Worm (Caenorhabditis elegans): Measurements from ENCODE around the gene nhr-263.
"Not testable (repeated sequence)": the region's sequence is repeated elsewhere in the genome, so short reads cannot be mapped to it uniquely, and the experiment has no call there.

nhr-263 gene

DNA sequence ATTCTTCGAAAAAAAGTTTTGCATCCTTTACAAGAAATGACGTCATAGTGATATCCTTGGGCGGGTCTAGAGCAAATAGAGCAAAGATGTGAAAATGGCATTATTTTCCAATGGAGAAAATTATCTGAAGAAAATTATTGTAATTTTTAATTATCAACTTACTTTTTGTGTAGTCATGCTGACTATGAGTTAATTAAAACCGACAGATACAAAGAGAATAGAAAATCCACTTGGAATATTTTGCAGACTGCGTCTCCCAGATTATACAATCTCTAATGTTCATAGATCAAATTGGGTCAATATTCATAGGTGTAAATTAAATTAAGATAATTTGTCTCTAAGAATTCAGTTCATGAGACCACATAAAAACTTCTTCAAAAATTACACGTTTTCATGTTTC lies 7.7 kb upstream of the nhr-263 start, which contains the start of gene nhr-149:
nhr-149 (minus strand) TSS at position 101 of the 400 bp plus-strand sequence.
- TF ChIP-seq unc-62 (GFP tag; optimal IDR thresholded peaks at IDR 0.05), result no peak

DNA sequence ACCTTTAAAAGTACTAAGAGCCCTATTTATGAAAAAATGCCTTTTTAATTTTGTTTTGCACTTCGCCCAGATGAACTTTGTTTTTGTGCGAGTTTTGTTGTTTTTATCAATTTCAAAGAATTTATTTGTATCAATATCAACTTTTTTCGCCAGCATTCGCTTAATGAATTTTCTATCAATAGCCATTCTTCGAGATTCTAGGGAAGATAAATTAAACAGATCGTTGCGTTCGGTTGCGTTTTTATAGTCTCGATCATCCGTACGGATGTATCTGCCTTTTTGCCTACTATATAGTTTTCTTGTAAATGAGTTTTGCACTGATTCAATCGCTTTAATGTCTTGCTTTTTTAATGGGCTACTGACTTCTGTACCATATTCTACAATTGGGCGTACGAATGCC lies 3.7 kb upstream of the nhr-263 start, which contains the start of gene nhr-147:
nhr-147 (plus strand) TSS at position 301 of the 400 bp plus-strand sequence.
- not testable (repeated sequence) for TF ChIP-seq unc-62 (GFP tag; optimal IDR thresholded peaks at IDR 0.05)

DNA sequence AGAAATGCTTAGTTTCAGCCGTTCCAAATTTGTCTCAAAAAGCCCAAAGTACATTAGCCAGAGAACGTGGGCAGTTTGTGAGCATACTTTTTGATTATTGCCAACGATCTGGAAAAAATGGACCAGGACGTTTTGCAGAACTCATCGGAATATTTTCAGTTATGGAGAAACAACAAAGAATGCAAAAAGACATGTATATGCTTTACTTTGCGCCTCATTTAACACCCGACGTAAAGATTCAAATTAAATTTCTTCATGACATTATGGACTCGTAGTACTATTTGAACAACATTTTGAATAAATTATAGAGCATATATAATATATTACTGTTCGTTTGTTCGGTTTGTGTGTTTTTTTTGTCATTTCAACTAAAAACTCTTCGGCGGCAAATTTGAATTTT lies 1.7 kb upstream of the nhr-263 start, which contains the start of gene srh-244:
srh-244 (plus strand) TSS at position 301 of the 400 bp plus-strand sequence.
- TF ChIP-seq unc-62 (GFP tag; optimal IDR thresholded peaks at IDR 0.05), result no peak

DNA sequence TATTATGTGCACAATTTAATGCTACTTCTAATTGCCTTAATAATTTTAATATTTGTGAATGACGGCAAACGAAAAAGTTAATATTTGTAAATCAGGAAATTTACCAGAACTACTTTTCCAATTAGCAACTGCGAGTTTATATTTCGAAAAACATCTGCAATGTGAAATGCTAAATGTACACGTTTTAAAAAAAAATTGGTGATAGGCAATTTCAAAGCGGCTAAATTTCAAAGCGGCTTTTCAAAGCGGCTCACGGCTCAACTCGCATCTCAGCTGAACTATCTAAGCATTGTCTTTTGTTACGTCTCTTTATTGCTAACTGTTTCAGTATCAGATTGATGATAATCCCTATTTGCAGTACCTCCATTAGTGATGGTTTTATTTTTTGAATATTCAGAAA lies 2.0 kb downstream of the nhr-263 start, which contains the start of gene srh-187:
srh-187 (minus strand) TSS at position 101 of the 400 bp plus-strand sequence.
- no peak for TF ChIP-seq unc-62 (GFP tag; optimal IDR thresholded peaks at IDR 0.05)

DNA sequence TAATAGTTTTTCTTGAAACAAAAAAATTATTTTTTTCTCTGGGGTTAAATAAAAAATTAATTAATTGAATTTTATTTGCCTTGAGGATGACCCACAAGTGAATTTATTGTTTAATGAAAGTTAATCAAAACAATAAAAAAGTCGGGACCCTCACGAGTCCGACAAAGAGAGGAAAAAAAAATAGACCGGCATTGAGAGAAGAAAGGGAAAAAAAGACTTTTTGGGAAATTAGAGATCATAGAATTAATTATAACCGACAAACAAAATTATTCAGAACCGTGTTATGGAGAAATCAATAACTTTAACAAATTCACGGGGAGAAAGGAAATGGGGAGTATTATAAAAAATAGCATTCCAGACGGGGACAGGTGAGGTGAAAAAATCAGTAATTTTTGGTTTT lies 4.6 kb downstream of the nhr-263 start, which contains the start of gene F10G2.7:
F10G2.7 (minus strand) TSS at position 101 of the 400 bp plus-strand sequence.
- not testable (repeated sequence) for TF ChIP-seq unc-62 (GFP tag; optimal IDR thresholded peaks at IDR 0.05)

DNA sequence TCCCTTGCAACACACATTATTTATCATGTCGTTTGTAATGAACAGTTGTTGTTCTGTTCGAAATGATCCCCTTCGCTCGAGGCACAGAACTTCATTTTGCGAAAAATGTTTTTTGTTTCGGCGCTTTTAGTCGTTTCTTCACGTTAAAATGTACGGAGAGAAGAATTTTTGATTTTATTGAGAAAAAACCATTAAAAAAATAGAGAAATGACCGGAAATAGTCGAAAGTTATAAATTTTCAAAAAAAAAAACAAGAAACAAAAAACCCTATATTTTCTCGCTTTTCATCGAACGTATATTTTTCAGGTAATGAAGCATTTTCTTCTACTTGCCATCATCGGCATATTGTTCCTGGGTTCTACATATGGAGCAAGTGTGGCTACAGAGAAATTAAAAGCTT lies 9.6 kb downstream of the nhr-263 start, which contains the start of gene F10G2.1:
F10G2.1 (plus strand) TSS at position 301 of the 400 bp plus-strand sequence.
- no peak for TF ChIP-seq unc-62 (GFP tag; optimal IDR thresholded peaks at IDR 0.05)

DNA sequence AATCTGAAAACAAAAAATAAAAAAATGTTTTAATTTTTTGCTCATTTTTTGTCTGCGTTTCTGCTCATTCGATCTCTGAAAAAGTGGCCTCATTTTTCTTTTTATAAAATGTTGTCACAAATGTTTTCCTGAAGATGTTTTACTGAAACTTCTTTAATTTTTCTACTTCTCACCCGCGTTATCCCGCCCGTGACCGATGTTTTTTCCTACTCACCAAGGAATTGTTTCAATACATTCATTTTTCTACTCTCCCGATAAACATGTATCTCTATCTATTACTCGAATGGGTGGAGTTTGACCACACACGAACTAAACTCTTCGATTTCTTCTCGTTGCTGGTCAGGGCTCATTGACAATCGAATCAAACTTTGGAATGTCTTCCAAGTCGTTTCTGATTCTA lies 11.0 kb downstream of the nhr-263 start, which contains the start of gene F10G2.2:
F10G2.2 (plus strand) TSS at position 301 of the 400 bp plus-strand sequence.
- TF ChIP-seq unc-62 (GFP tag; optimal IDR thresholded peaks at IDR 0.05), result no peak

DNA sequence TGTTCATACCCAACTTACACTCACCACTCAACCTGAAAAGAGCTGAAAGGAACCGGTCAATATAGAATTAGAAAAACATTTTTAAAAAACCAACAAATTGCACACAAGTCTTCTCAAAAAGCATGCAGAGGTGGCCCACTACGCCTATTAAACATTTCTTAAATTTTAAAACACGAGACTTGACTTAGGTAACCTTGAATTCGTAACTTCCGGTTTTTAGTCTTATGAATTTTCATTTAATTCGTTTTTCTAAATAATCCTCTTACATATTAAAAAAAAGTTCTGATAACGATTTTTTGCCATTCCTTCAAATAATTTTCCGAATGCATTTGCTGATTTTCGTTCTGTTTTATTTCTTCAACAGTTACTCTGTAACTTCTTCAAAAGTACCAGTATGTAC lies 13.8 kb downstream of the nhr-263 start, which contains the start of gene clec-7:
clec-7 (plus strand) TSS at position 301 of the 400 bp plus-strand sequence.
- TF ChIP-seq unc-62 (GFP tag; optimal IDR thresholded peaks at IDR 0.05), result no peak

DNA sequence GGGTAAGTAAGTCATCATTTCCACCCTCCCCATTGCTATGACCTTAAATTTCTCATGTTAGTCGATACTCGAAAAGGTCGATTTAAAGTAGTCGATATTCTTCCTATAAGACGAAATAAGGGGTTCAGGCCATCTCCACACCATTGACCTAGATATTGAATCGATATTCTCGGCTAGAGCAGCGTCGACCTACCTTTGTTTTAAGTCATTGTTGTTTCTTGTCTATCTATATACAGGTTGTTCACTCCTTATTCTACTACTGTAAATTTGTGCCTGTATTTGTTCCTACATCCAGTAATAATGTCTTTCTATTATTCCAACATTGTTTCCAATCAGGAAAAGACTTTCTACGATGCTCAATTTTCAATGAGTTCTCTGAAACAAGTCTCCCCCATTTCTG lies 14.9 kb downstream of the nhr-263 start, which contains the start of gene F10G2.4:
F10G2.4 (plus strand) TSS at position 301 of the 400 bp plus-strand sequence.
- no peak for TF ChIP-seq unc-62 (GFP tag; optimal IDR thresholded peaks at IDR 0.05)

DNA sequence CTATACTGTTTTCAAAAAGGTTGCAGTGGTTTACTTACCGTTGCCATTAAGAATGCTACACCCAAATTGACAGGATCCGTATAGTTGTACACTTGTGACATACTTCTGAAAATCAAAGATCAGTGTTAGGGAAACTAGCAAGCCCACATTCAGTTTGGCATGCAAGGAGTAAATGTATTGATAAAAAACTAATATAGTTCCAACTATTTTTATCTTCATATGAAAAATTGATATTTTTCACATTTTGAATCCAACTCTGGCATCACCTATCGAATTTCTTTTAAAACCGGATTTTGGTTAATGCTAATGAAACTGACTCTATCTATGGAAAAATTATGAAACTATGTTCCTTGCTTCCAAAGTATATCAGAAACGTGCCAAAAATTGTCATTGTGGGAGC lies 16.6 kb downstream of the nhr-263 start, which contains the start of gene srx-92:
srx-92 (minus strand) TSS at position 101 of the 400 bp plus-strand sequence.
- TF ChIP-seq unc-62 (GFP tag; optimal IDR thresholded peaks at IDR 0.05), result no peak

DNA sequence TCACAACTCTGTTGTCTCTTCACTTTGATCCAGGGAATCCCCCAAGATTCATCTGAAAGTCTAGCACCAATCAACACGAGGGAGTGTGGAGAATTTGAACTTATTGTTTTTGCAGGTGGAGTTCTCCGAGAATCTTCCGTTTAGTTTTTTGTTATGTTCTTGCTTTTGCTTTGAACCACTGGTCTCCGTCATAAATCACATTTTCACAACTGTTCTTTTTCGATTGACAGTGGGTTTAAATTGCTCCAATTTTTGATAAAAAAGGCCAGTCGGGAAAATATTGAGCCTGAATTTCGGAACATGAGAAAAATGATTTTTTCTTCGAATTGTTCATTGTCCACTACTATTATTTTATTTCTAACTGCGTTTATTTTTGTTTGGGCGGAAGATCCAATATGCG lies 19.9 kb downstream of the nhr-263 start, which contains the start of gene F10G2.10:
F10G2.10 (plus strand) TSS at position 301 of the 400 bp plus-strand sequence.
- TF ChIP-seq unc-62 (GFP tag; optimal IDR thresholded peaks at IDR 0.05), result no peak

DNA sequence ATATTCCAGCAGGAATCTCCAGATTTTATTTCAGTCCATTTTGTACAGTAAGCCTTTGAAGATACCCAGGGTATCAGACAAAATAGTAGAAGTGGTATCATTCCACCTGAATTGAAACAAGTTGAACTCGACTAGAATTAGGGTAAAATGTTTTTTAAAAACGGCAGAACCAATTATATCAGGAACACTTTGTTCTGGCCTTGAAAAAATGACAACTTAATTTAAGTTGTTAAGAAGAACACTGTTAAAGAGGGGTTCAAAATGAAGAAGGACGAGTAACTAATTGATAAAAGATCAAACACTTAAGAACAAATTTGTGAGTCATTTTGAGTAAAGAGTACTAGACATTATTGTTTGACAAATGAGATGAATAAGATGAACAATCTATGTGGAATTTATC lies 20.9 kb downstream of the nhr-263 start, which contains the start of gene lmd-4:
lmd-4 (minus strand) TSS at position 101 of the 400 bp plus-strand sequence.
- TF ChIP-seq unc-62 (GFP tag; optimal IDR thresholded peaks at IDR 0.05), result no peak

DNA sequence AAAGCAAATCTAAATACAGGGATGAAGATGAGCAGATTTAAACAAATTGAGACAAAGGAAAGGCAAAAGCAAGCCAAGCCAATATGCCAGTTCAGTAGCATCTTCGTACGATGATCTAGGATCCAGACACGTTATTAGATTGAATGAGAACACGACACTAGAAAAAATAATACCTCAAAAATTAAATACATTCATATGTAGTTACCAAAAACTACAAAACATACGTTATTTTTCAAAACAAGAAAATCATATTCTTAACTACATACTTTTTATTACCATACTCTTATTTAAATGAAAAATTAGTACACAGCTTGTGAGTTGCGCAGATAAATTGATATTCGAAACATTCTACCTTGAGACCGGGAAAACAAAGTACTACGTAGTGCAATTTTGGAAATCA lies 28.6 kb downstream of the nhr-263 start, which contains the start of gene srx-6:
srx-6 (minus strand) TSS at position 101 of the 400 bp plus-strand sequence.
- TF ChIP-seq unc-62 (GFP tag; optimal IDR thresholded peaks at IDR 0.05), result no peak

DNA sequence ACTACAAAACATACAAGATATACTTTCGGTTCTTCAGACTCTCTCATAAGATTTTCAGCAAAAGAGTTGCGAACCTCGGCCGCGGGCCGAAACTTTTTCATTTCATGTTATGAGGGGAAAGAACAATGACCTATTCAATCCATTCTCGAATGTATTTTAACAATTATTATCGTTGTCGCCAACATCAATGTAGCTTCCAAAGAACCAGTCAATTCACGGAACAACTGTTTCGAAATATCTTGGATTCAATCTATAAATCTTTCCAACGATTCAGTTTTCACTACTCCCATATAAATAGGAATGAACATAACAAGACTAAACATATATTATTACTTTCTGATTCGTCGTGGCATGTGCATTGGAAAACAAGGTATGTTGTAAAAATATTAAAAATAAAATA lies 34.8 kb downstream of the nhr-263 start, which contains the start of gene F07G11.1:
F07G11.1 (plus strand) TSS at position 301 of the 400 bp plus-strand sequence.
- TF ChIP-seq unc-62 (GFP tag; optimal IDR thresholded peaks at IDR 0.05), result no peak

DNA sequence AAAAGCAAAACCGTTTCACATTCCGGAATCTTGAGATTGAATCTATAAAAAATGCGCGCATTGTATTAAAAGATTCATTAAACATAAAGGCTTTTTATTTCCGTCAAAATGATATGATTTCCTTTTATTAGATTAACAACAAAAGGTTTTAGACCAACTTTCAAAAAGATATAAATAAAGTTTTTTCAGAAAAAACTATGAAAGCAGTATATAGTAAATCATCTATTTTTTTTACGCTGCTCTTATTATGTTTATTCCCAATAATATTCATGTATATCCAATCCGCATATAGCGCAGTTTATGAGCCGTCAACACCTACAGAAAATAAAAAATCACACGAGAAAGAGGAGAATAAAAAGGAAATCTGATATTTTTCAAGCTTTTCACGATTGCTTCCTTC lies 37.3 kb downstream of the nhr-263 start, which contains the start of gene F07G11.2:
F07G11.2 (plus strand) TSS at position 301 of the 400 bp plus-strand sequence.
- TF ChIP-seq unc-62 (GFP tag; optimal IDR thresholded peaks at IDR 0.05), result not testable (repeated sequence)

DNA sequence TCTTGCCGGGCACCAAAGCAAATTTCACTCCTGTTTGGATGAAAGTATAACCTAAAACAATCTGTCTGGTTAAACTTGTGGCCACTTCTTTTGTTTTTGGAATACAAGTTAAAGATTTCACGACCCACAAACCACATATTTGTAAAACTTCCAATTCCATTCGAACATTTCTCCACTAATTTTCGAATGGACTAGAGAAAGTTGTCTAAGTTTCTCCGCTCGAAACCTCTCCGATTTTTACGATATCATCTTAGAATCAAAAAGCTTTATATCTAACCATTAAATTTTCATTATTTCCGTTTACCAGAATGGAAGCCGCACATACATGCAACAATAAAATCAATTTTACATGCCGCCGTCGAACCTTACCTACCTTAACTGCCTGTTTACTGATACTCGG lies 43.4 kb downstream of the nhr-263 start, which contains the start of gene F07G11.3:
F07G11.3 (plus strand) TSS at position 301 of the 400 bp plus-strand sequence.
- TF ChIP-seq unc-62 (GFP tag; optimal IDR thresholded peaks at IDR 0.05), result no peak

DNA sequence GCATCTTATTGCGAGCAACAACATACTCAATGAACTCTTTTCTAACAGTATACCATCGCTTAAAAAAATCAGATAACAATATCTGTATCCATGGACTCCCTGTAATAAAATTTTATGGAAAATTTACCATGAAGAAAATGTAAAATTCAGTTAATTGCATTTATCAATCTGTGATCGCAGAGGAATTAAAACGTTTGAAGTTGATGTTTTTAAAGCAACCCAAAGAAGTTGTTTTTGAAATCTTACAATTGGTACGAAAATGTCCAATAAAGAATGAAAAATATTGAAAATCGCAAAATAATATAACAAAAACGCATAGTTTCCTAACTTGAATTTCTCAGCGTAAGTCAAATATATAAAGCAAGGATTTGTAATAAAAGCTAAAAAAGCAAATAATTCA lies 44.6 kb downstream of the nhr-263 start, which contains the start of gene srj-32:
srj-32 (minus strand) TSS at position 101 of the 400 bp plus-strand sequence.
- no peak for TF ChIP-seq unc-62 (GFP tag; optimal IDR thresholded peaks at IDR 0.05)
